Fruit fly (Drosophila melanogaster) whole organism, embryonic: ENCODE results near the gene CG3703.
A peak's percentile ranks its signal among the peaks of the same experiment; 100 is the strongest.

Experiments
- Atf-2 ChIP-seq: fragments of 200-800 bp; sonication (Bioruptor generic); optimal IDR thresholded peaks from 2 replicates; lab custom pipeline; 2016; ENCODE audit warnings: missing biosample characterization, missing genetic modification characterization
- Atf3 ChIP-seq: fragments of 200-800 bp; sonication (Bioruptor generic); optimal IDR thresholded peaks from 3 replicates; lab custom pipeline; 2016; ENCODE audit warnings: missing biosample characterization, missing genetic modification characterization
- CG11456 ChIP-seq: fragments of 200-800 bp; sonication (Bioruptor generic); IDR thresholded peaks from 3 replicates; pipeline ENCODE4 v1.3.6; 2022; ENCODE audit warnings: missing biosample characterization, missing genetic modification characterization
- CG11504 ChIP-seq: fragments of 200-800 bp; sonication (Bioruptor generic); optimal IDR thresholded peaks from 3 replicates; lab custom pipeline; 2019; ENCODE audit warnings: missing biosample characterization, mild to moderate bottlenecking, missing genetic modification characterization, moderate library complexity
- CG11560 ChIP-seq: fragments of 200-800 bp; sonication (Bioruptor generic); IDR thresholded peaks from 3 replicates; pipeline ENCODE4 v1.3.6; 2022; ENCODE audit warnings: missing biosample characterization, missing genetic modification characterization
- CG12071 ChIP-seq: fragments of 200-800 bp; sonication (Bioruptor generic); optimal IDR thresholded peaks from 3 replicates; lab custom pipeline; 2018; ENCODE audit warnings: missing biosample characterization, mild to moderate bottlenecking, missing genetic modification characterization
- CG13123 ChIP-seq: fragments of 200-800 bp; sonication (Bioruptor generic); optimal IDR thresholded peaks from 2 replicates; lab custom pipeline; 2016; ENCODE audit warnings: missing biosample characterization, missing genetic modification characterization
- CG13296 ChIP-seq: fragments of 200-800 bp; sonication (Bioruptor generic); optimal IDR thresholded peaks from 3 replicates; lab custom pipeline; 2018; ENCODE audit warnings: missing biosample characterization, mild to moderate bottlenecking, missing genetic modification characterization
- CG13894 ChIP-seq: fragments of 200-800 bp; sonication (Bioruptor generic); optimal IDR thresholded peaks from 3 replicates; lab custom pipeline; 2018; ENCODE audit warnings: missing biosample characterization, mild to moderate bottlenecking, missing genetic modification characterization, moderate library complexity
- CG15514 ChIP-seq: fragments of 200-800 bp; sonication (Bioruptor generic); optimal IDR thresholded peaks from 3 replicates; lab custom pipeline; 2017; ENCODE audit warnings: missing biosample characterization, missing genetic modification characterization, mild to moderate bottlenecking, moderate library complexity, missing genetic modification reagents
- CG1647 ChIP-seq: fragments of 200-800 bp; sonication (Bioruptor generic); optimal IDR thresholded peaks from 3 replicates; lab custom pipeline; 2016; ENCODE audit warnings: missing biosample characterization, missing genetic modification characterization
- CG16815 ChIP-seq: fragments of 200-800 bp; sonication (Bioruptor generic); optimal IDR thresholded peaks from 3 replicates; lab custom pipeline; 2017; ENCODE audit warnings: missing biosample characterization, mild to moderate bottlenecking, missing genetic modification characterization
- CG17829 ChIP-seq: fragments of 200-800 bp; optimal IDR thresholded peaks from 2 replicates; lab custom pipeline; 2019; ENCODE audit warnings: missing biosample characterization, mild to moderate bottlenecking, missing genetic modification characterization, moderate library complexity
- CG2875 ChIP-seq: fragments of 200-800 bp; sonication (Bioruptor generic); optimal IDR thresholded peaks from 2 replicates; lab custom pipeline; 2017; ENCODE audit warnings: missing biosample characterization, mild to moderate bottlenecking, missing genetic modification characterization, missing genetic modification reagents
- CG3847 ChIP-seq: fragments of 200-800 bp; sonication (Bioruptor generic); IDR thresholded peaks from 2 replicates; pipeline ENCODE4 v1.3.6; 2022; ENCODE audit warnings: missing biosample characterization, missing genetic modification characterization
- CG6654 ChIP-seq: fragments of 200-800 bp; sonication (Bioruptor generic); optimal IDR thresholded peaks from 2 replicates; lab custom pipeline; 2017; ENCODE audit warnings: missing biosample characterization, mild to moderate bottlenecking, missing genetic modification characterization
- CG6791 ChIP-seq: fragments of 200-800 bp; sonication (Bioruptor generic); IDR thresholded peaks from 3 replicates; pipeline ENCODE4 v1.3.6; 2022; ENCODE audit warnings: missing biosample characterization, missing genetic modification characterization; ENCODE audit not compliant: partially characterized antibody
- CG7556 ChIP-seq: fragments of 200-800 bp; sonication (Bioruptor generic); optimal IDR thresholded peaks from 2 replicates; lab custom pipeline; 2017; ENCODE audit warnings: missing biosample characterization, mild to moderate bottlenecking, missing genetic modification characterization
- CG8290 ChIP-seq, 3 experiments: fragments of 200-800 bp; sonication (Bioruptor generic); optimal IDR thresholded peaks; 2 replicates each; lab custom pipeline; 2016 to 2019; ENCODE audit warnings: missing biosample characterization in 3 of 3, missing genetic modification characterization in 3 of 3, mild to moderate bottlenecking in 2 of 3, moderate library complexity in 1 of 3
- CG9797 ChIP-seq: fragments of 200-800 bp; sonication (Bioruptor generic); optimal IDR thresholded peaks from 3 replicates; lab custom pipeline; 2018; ENCODE audit warnings: missing biosample characterization, mild to moderate bottlenecking, missing genetic modification characterization
- Dll ChIP-seq: fragments of 200-800 bp; sonication (Bioruptor generic); IDR thresholded peaks from 4 replicates; pipeline ENCODE4 v1.3.6; 2022; ENCODE audit warnings: missing biosample characterization, missing genetic modification characterization; ENCODE audit not compliant: partially characterized antibody
- Dref ChIP-seq: fragments of 200-800 bp; sonication (Bioruptor generic); IDR thresholded peaks from 2 replicates; pipeline ENCODE4 v1.3.6; 2022; ENCODE audit warnings: missing biosample characterization, missing genetic modification characterization
- HLH3B ChIP-seq: fragments of 200-800 bp; sonication (Bioruptor generic); IDR thresholded peaks from 2 replicates; pipeline ENCODE4 v1.3.6; 2022; ENCODE audit warnings: missing biosample characterization, missing genetic modification characterization
- HmgD ChIP-seq: fragments of 200-800 bp; sonication (Bioruptor generic); optimal IDR thresholded peaks from 3 replicates; lab custom pipeline; 2016; ENCODE audit warnings: missing biosample characterization, missing genetic modification characterization
- Kr ChIP-seq: fragments of 200-800 bp; sonication (Bioruptor generic); optimal IDR thresholded peaks from 2 replicates; lab custom pipeline; 2017; ENCODE audit warnings: missing biosample characterization, mild to moderate bottlenecking, missing genetic modification characterization
- MBD-R2 ChIP-seq: fragments of 200-800 bp; sonication (Bioruptor generic); IDR thresholded peaks from 2 replicates; pipeline ENCODE4 v1.3.6; 2022; ENCODE audit warnings: missing biosample characterization, missing genetic modification characterization
- Meics ChIP-seq: fragments of 200-800 bp; sonication (Bioruptor generic); optimal IDR thresholded peaks from 2 replicates; lab custom pipeline; 2017; ENCODE audit warnings: missing biosample characterization, mild to moderate bottlenecking, missing genetic modification characterization
- NfI ChIP-seq: fragments of 200-800 bp; sonication (Bioruptor generic); optimal IDR thresholded peaks from 3 replicates; lab custom pipeline; 2018; ENCODE audit warnings: missing biosample characterization, mild to moderate bottlenecking, missing genetic modification characterization, moderate library complexity
- Opbp ChIP-seq: fragments of 200-800 bp; sonication (Bioruptor generic); IDR thresholded peaks from 3 replicates; pipeline ENCODE4 v1.3.6; 2022; ENCODE audit warnings: missing biosample characterization, missing genetic modification characterization; ENCODE audit not compliant: partially characterized antibody
- Optix ChIP-seq: fragments of 200-800 bp; sonication (Bioruptor generic); IDR thresholded peaks from 3 replicates; pipeline ENCODE4 v1.3.6; 2022; ENCODE audit warnings: missing biosample characterization, missing genetic modification characterization
- Pdp1 ChIP-seq, 2 experiments: fragments of 200-800 bp; sonication (Bioruptor generic); optimal IDR thresholded peaks; 3 replicates each; lab custom pipeline; 2016; ENCODE audit warnings: missing biosample characterization in 2 of 2, missing genetic modification characterization in 2 of 2, mild to moderate bottlenecking in 1 of 2, moderate library complexity in 1 of 2
- Rfx ChIP-seq: fragments of 200-800 bp; sonication (Bioruptor generic); IDR thresholded peaks from 2 replicates; pipeline ENCODE4 v1.3.6; 2022; ENCODE audit warnings: missing biosample characterization, missing genetic modification characterization
- Sin3A ChIP-seq: fragments of >200 bp; optimal IDR thresholded peaks from 2 replicates; lab custom pipeline; 2018
- YL-1 ChIP-seq: fragments of 200-800 bp; sonication (Bioruptor generic); optimal IDR thresholded peaks from 3 replicates; lab custom pipeline; 2017; ENCODE audit warnings: missing biosample characterization, mild to moderate bottlenecking, missing genetic modification characterization
- ab ChIP-seq: fragments of 200-800 bp; sonication (Bioruptor generic); optimal IDR thresholded peaks from 2 replicates; lab custom pipeline; 2016; ENCODE audit warnings: missing biosample characterization, missing genetic modification characterization
- crc ChIP-seq: fragments of 200-800 bp; sonication (Bioruptor generic); optimal IDR thresholded peaks from 2 replicates; lab custom pipeline; 2016; ENCODE audit warnings: missing biosample characterization, missing genetic modification characterization
- esg ChIP-seq: fragments of 200-800 bp; sonication (Bioruptor generic); conservative IDR thresholded peaks from 2 replicates; pipeline ENCODE4 v1.3.6; 2022; ENCODE audit warnings: missing biosample characterization, missing genetic modification characterization
- ewg ChIP-seq: fragments of 200-800 bp; sonication (Bioruptor generic); optimal IDR thresholded peaks from 3 replicates; lab custom pipeline; 2017; ENCODE audit warnings: mild to moderate bottlenecking, missing biosample characterization, missing genetic modification reagents, missing genetic modification characterization
- gfzf ChIP-seq: fragments of 200-800 bp; sonication (Bioruptor generic); optimal IDR thresholded peaks from 2 replicates; lab custom pipeline; 2016; ENCODE audit warnings: missing biosample characterization, mild to moderate bottlenecking, missing genetic modification characterization, moderate library complexity
- gsb ChIP-seq: fragments of 200-800 bp; sonication (Bioruptor generic); IDR thresholded peaks from 2 replicates; pipeline ENCODE4 v1.3.6; 2022; ENCODE audit warnings: missing biosample characterization, missing genetic modification characterization
- gsb-n ChIP-seq: fragments of 200-800 bp; sonication (Bioruptor generic); optimal IDR thresholded peaks from 3 replicates; lab custom pipeline; 2018; ENCODE audit warnings: missing biosample characterization, mild to moderate bottlenecking, missing genetic modification characterization
- hbn ChIP-seq: fragments of 200-800 bp; sonication (Bioruptor generic); IDR thresholded peaks from 2 replicates; pipeline ENCODE4 v1.3.6; 2022; ENCODE audit warnings: missing biosample characterization, missing genetic modification characterization; ENCODE audit not compliant: partially characterized antibody
- her ChIP-seq: fragments of 200-800 bp; sonication (Bioruptor generic); optimal IDR thresholded peaks from 2 replicates; lab custom pipeline; 2016; ENCODE audit warnings: missing biosample characterization, missing genetic modification characterization
- inv ChIP-seq: fragments of 200-800 bp; sonication (Bioruptor generic); IDR thresholded peaks from 2 replicates; pipeline ENCODE4 v1.3.6; 2022; ENCODE audit warnings: missing biosample characterization, missing genetic modification characterization; ENCODE audit not compliant: partially characterized antibody
- nmo ChIP-seq: fragments of 200-800 bp; sonication (Bioruptor generic); optimal IDR thresholded peaks from 2 replicates; lab custom pipeline; 2018; ENCODE audit warnings: missing biosample characterization, mild to moderate bottlenecking, missing genetic modification characterization, moderate library complexity
- pzg ChIP-seq: fragments of 200-800 bp; sonication (Bioruptor generic); optimal IDR thresholded peaks from 3 replicates; lab custom pipeline; 2018; ENCODE audit warnings: missing biosample characterization, mild to moderate bottlenecking, missing genetic modification characterization, moderate library complexity
- ttk ChIP-seq: fragments of 200-800 bp; sonication (Bioruptor generic); IDR thresholded peaks from 2 replicates; pipeline ENCODE4 v2.1.2; 2022; ENCODE audit warnings: missing biosample characterization, missing genetic modification characterization
- vfl ChIP-seq: fragments of 200-800 bp; sonication (Bioruptor generic); optimal IDR thresholded peaks from 2 replicates; lab custom pipeline; 2016; ENCODE audit warnings: missing biosample characterization, missing genetic modification characterization
- wor ChIP-seq: fragments of 200-800 bp; sonication (Bioruptor generic); IDR thresholded peaks from 2 replicates; pipeline ENCODE4 v1.3.6; 2022; ENCODE audit warnings: missing biosample characterization, missing genetic modification characterization

CG3703 gene

DNA sequence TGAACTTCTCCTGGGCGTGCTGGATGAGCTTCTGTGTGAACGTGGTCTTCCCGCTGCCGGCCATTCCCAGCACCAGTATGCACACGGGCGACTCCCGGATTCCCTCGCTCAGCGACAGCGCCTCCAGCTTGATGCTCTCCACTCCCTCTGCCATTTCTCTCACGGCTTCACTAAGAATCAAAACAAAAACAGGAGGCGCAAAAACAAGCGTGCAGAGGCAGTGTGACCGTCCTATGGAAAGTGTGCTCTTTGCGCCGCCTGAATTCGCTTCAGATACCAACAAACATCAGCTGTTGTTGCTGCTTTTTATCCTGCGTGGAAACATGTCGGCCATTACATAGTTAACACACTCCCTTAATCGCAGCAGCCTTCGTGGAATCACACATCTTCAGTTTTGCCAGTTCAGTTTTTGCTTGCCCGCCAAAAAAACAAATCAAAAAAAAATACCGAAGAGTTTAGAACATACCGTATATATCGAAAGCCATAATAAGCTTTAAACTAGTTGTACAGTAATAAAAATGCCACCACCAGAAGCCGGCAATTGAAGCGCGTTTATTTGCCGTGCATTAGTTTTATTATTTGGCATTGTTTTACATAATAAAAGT lies 4.9 kb downstream of the CG3703 start, which contains the start of the genes CG3704 and mus81 (continued):
- TF ChIP-seq CG16815 (GFP tag; lab: Kevin White, UChicago) (no peak), Optix (GFP tag; lab: Robert Waterston, UW) (no peak), NfI (GFP tag; lab: Kevin White, UChicago) (no peak), HmgD (no peak), crc (GFP tag; lab: Kevin White, UChicago) (no peak), Atf-2 (GFP tag; lab: Kevin White, UChicago) (no peak), Kr (GFP tag; lab: Kevin White, UChicago) (no peak), YL-1 (GFP tag; lab: Kevin White, UChicago) (peak; percentile 44), HLH3B (GFP tag; lab: Robert Waterston, UW) (no peak), hbn (GFP tag; lab: Robert Waterston, UW) (peak; percentile 46), CG8290 (GFP tag; optimal IDR thresholded peaks at IDR 0.05; lab: Kevin White, UChicago) (no peak), CG8290 (tag; optimal IDR thresholded peaks at IDR 0.05; lab: Kevin White, UChicago) (no peak), CG3847 (GFP tag; lab: Robert Waterston, UW) (0 out of 2 replicates have a peak, but pooled peaks have one; percentile 7), gsb (GFP tag; lab: Robert Waterston, UW) (no peak), Atf3 (GFP tag; lab: Kevin White, UChicago) (no peak), ttk (GFP tag; lab: Robert Waterston, UW) (no peak), esg (GFP tag; lab: Robert Waterston, UW) (no peak), CG2875 (GFP tag; lab: Kevin White, UChicago) (no peak), ab (GFP tag; lab: Kevin White, UChicago) (no peak), ewg (peak; percentile 30), pzg (GFP tag; lab: Kevin White, UChicago) (peak; percentile 62), CG7556 (GFP tag; lab: Kevin White, UChicago) (no peak), CG15514 (GFP tag; lab: Kevin White, UChicago) (peak; percentile 72), CG13123 (GFP tag; lab: Kevin White, UChicago) (no peak), Opbp (GFP tag; lab: Robert Waterston, UW) (0 out of 3 replicates have a peak, but pooled peaks have one; percentile 9), wor (GFP tag; lab: Robert Waterston, UW) (no peak), CG11456 (GFP tag; lab: Robert Waterston, UW) (no peak), Sin3A (lab: Kevin White, UChicago) (peak; percentile 88), gsb-n (tag; lab: Kevin White, UChicago) (peak; percentile 2), vfl (GFP tag; lab: Kevin White, UChicago) (no peak), CG1647 (GFP tag; lab: Kevin White, UChicago) (no peak), inv (GFP tag; lab: Robert Waterston, UW) (peak; percentile 35; the same call in 1 of the 2 replicates), Dll (GFP tag; lab: Robert Waterston, UW) (peak; percentile 73), CG17829 (tag; lab: Kevin White, UChicago) (no peak), CG6791 (GFP tag; lab: Robert Waterston, UW) (0 out of 3 replicates have a peak, but pooled peaks have one; percentile 15), CG12071 (GFP tag; lab: Kevin White, UChicago) (no peak), Rfx (GFP tag; lab: Robert Waterston, UW) (no peak), CG11560 (tag; lab: Robert Waterston, UW) (no peak), CG13296 (GFP tag; lab: Kevin White, UChicago) (no peak), Meics (no peak), Dref (no peak), CG6654 (GFP tag; lab: Kevin White, UChicago) (no peak), Pdp1 (GFP tag; optimal IDR thresholded peaks at IDR 0.05; lab: Kevin White, UChicago) (peak in 1 of 2 experiments; percentile 22), MBD-R2 (GFP tag; lab: Robert Waterston, UW) (peak; percentile 57), her (GFP tag; lab: Kevin White, UChicago) (peak; percentile 36), CG9797 (GFP tag; lab: Kevin White, UChicago) (peak; percentile 87), CG11504 (tag; lab: Kevin White, UChicago) (no peak), gfzf (peak; percentile 79), CG13894 (tag; lab: Kevin White, UChicago) (no peak), nmo (GFP tag; lab: Kevin White, UChicago) (peak; percentile 45)
